Fruit fly (Drosophila melanogaster) whole organism, embryonic: ENCODE data around the gene Cyp4d1.

Experiments
- ATbp ChIP-seq: fragments of 200-800 bp; sonication (Bioruptor generic); optimal IDR thresholded peaks from 2 replicates; lab custom pipeline; 2017; ENCODE audit warnings: missing biosample characterization, mild to moderate bottlenecking, missing genetic modification characterization, missing genetic modification reagents
- CG10209 ChIP-seq: fragments of 200-800 bp; sonication (Bioruptor generic); optimal IDR thresholded peaks from 3 replicates; lab custom pipeline; 2017; ENCODE audit warnings: missing biosample characterization, mild to moderate bottlenecking, missing genetic modification characterization, missing genetic modification reagents
- CG11398 ChIP-seq: fragments of 200-800 bp; sonication (Bioruptor generic); optimal IDR thresholded peaks from 2 replicates; lab custom pipeline; 2016; ENCODE audit warnings: missing biosample characterization, missing genetic modification characterization
- CG11456 ChIP-seq: fragments of 200-800 bp; sonication (Bioruptor generic); IDR thresholded peaks from 3 replicates; pipeline ENCODE4 v1.3.6; 2022; ENCODE audit warnings: missing biosample characterization, missing genetic modification characterization
- CG11723 ChIP-seq: fragments of 200-800 bp; sonication (Bioruptor generic); optimal IDR thresholded peaks from 2 replicates; lab custom pipeline; 2017; ENCODE audit warnings: missing biosample characterization, mild to moderate bottlenecking, missing genetic modification characterization
- CG12391 ChIP-seq: fragments of 200-800 bp; sonication (Bioruptor generic); optimal IDR thresholded peaks from 3 replicates; lab custom pipeline; 2018; ENCODE audit warnings: missing biosample characterization, mild to moderate bottlenecking, missing genetic modification characterization, moderate library complexity
- CG13287 ChIP-seq: fragments of 200-800 bp; sonication (Bioruptor generic); IDR thresholded peaks from 2 replicates; pipeline ENCODE4 v1.3.6; 2022; ENCODE audit warnings: missing biosample characterization, missing genetic modification characterization; ENCODE audit not compliant: partially characterized antibody
- CG15269 ChIP-seq: fragments of 200-800 bp; sonication (Bioruptor generic); optimal IDR thresholded peaks from 2 replicates; lab custom pipeline; 2018; ENCODE audit warnings: missing biosample characterization, mild to moderate bottlenecking, missing genetic modification characterization, moderate library complexity
- CG16815 ChIP-seq: fragments of 200-800 bp; sonication (Bioruptor generic); optimal IDR thresholded peaks from 3 replicates; lab custom pipeline; 2017; ENCODE audit warnings: missing biosample characterization, mild to moderate bottlenecking, missing genetic modification characterization
- CG17385 ChIP-seq: fragments of 200-800 bp; sonication (Bioruptor generic); optimal IDR thresholded peaks from 3 replicates; lab custom pipeline; 2018; ENCODE audit warnings: missing biosample characterization, mild to moderate bottlenecking, missing genetic modification characterization
- CG18262 ChIP-seq: fragments of 200-800 bp; optimal IDR thresholded peaks from 3 replicates; lab custom pipeline; 2019; ENCODE audit warnings: missing biosample characterization, mild to moderate bottlenecking, missing genetic modification characterization, moderate library complexity
- CG30020 ChIP-seq: fragments of 200-800 bp; optimal IDR thresholded peaks from 2 replicates; lab custom pipeline; 2019; ENCODE audit warnings: missing biosample characterization, mild to moderate bottlenecking, missing genetic modification characterization, moderate library complexity
- CG32532 ChIP-seq: fragments of 200-800 bp; sonication (Bioruptor generic); IDR thresholded peaks from 2 replicates; pipeline ENCODE4 v1.3.6; 2022; ENCODE audit warnings: missing biosample characterization, missing genetic modification characterization
- CG3847 ChIP-seq: fragments of 200-800 bp; sonication (Bioruptor generic); IDR thresholded peaks from 2 replicates; pipeline ENCODE4 v1.3.6; 2022; ENCODE audit warnings: missing biosample characterization, missing genetic modification characterization
- CG6791 ChIP-seq: fragments of 200-800 bp; sonication (Bioruptor generic); IDR thresholded peaks from 3 replicates; pipeline ENCODE4 v1.3.6; 2022; ENCODE audit warnings: missing biosample characterization, missing genetic modification characterization; ENCODE audit not compliant: partially characterized antibody
- CG7963 ChIP-seq: fragments of 200-800 bp; sonication (Bioruptor generic); IDR thresholded peaks from 3 replicates; pipeline ENCODE4 v1.3.6; 2022; ENCODE audit warnings: missing biosample characterization, missing genetic modification characterization; ENCODE audit not compliant: partially characterized antibody
- CG9797 ChIP-seq: fragments of 200-800 bp; sonication (Bioruptor generic); optimal IDR thresholded peaks from 3 replicates; lab custom pipeline; 2018; ENCODE audit warnings: missing biosample characterization, mild to moderate bottlenecking, missing genetic modification characterization
- CG9932 ChIP-seq: fragments of 200-800 bp; sonication (Bioruptor generic); IDR thresholded peaks from 2 replicates; pipeline ENCODE4 v1.3.6; 2022; ENCODE audit warnings: missing biosample characterization, missing genetic modification characterization
- Dip3 ChIP-seq: fragments of 200-800 bp; sonication (Bioruptor generic); optimal IDR thresholded peaks from 3 replicates; lab custom pipeline; 2016; ENCODE audit warnings: missing biosample characterization, missing genetic modification characterization
- Drgx ChIP-seq: fragments of 200-800 bp; sonication (Bioruptor generic); IDR thresholded peaks from 2 replicates; pipeline ENCODE4 v1.3.6; 2022; ENCODE audit warnings: missing biosample characterization, missing genetic modification characterization
- Ets97D ChIP-seq: fragments of 200-800 bp; sonication (Bioruptor generic); optimal IDR thresholded peaks from 3 replicates; lab custom pipeline; 2016; ENCODE audit warnings: missing biosample characterization, missing genetic modification characterization
- Fer2 ChIP-seq: fragments of 200-800 bp; sonication (Bioruptor generic); optimal IDR thresholded peaks from 2 replicates; lab custom pipeline; 2018; ENCODE audit warnings: missing biosample characterization, mild to moderate bottlenecking, missing genetic modification characterization, moderate library complexity
- HLH3B ChIP-seq: fragments of 200-800 bp; sonication (Bioruptor generic); IDR thresholded peaks from 2 replicates; pipeline ENCODE4 v1.3.6; 2022; ENCODE audit warnings: missing biosample characterization, missing genetic modification characterization
- HLH4C ChIP-seq: fragments of 200-800 bp; sonication (Bioruptor generic); IDR thresholded peaks from 3 replicates; pipeline ENCODE4 v1.3.6; 2022; ENCODE audit warnings: missing biosample characterization, missing genetic modification characterization; ENCODE audit not compliant: partially characterized antibody
- Hr39 ChIP-seq: fragments of >200 bp; optimal IDR thresholded peaks from 2 replicates; lab custom pipeline; 2017
- Hr51 ChIP-seq, 2 experiments: fragments of 200-800 bp; sonication (Bioruptor generic); optimal IDR thresholded peaks; 2 replicates in 1 of 2; 3 replicates in 1 of 2; lab custom pipeline; 2016 to 2018; ENCODE audit warnings: missing biosample characterization in 2 of 2, missing genetic modification characterization in 2 of 2, mild to moderate bottlenecking in 1 of 2, moderate library complexity in 1 of 2
- Lhr ChIP-seq: fragments of 200-800 bp; sonication (Bioruptor generic); optimal IDR thresholded peaks from 3 replicates; lab custom pipeline; 2017; ENCODE audit warnings: mild to moderate bottlenecking, missing biosample characterization, missing genetic modification reagents, missing genetic modification characterization
- Mad ChIP-seq: fragments of 200-800 bp; sonication (Bioruptor generic); optimal IDR thresholded peaks from 2 replicates; lab custom pipeline; 2016; ENCODE audit warnings: missing biosample characterization, missing genetic modification characterization
- Sry-δ ChIP-seq: fragments of 200-800 bp; sonication (Bioruptor generic); optimal IDR thresholded peaks from 2 replicates; lab custom pipeline; 2016; ENCODE audit warnings: missing biosample characterization, missing genetic modification characterization
- Stat92E ChIP-seq, 3 experiments: fragments of >200 bp in 2 of 3; fragments of 200-800 bp in 1 of 3; sonication (Bioruptor generic) in 1 of 3; optimal IDR thresholded peaks; 2 replicates each; lab custom pipeline; 2017 to 2019; ENCODE audit warnings: missing biosample characterization in 3 of 3, missing genetic modification characterization in 3 of 3, mild to moderate bottlenecking in 1 of 3, moderate library complexity in 1 of 3
- Xbp1 ChIP-seq: fragments of 200-800 bp; sonication (Bioruptor generic); optimal IDR thresholded peaks from 3 replicates; lab custom pipeline; 2016; ENCODE audit warnings: missing biosample characterization, mild to moderate bottlenecking, missing genetic modification characterization
- bbx ChIP-seq: fragments of 200-800 bp; sonication (Bioruptor generic); IDR thresholded peaks from 2 replicates; pipeline ENCODE4 v1.3.6; 2022; ENCODE audit warnings: missing biosample characterization, missing genetic modification characterization; ENCODE audit not compliant: partially characterized antibody
- ci ChIP-seq: fragments of 200-800 bp; sonication (Bioruptor generic); IDR thresholded peaks from 3 replicates; pipeline ENCODE4 v1.3.6; 2022; ENCODE audit warnings: missing biosample characterization, missing genetic modification characterization
- crc ChIP-seq: fragments of 200-800 bp; sonication (Bioruptor generic); optimal IDR thresholded peaks from 2 replicates; lab custom pipeline; 2016; ENCODE audit warnings: missing biosample characterization, missing genetic modification characterization
- ftz-f1 ChIP-seq: fragments of 200-800 bp; sonication (Bioruptor generic); optimal IDR thresholded peaks from 2 replicates; lab custom pipeline; 2016; ENCODE audit warnings: missing biosample characterization, missing genetic modification characterization
- gfzf ChIP-seq: fragments of 200-800 bp; sonication (Bioruptor generic); optimal IDR thresholded peaks from 2 replicates; lab custom pipeline; 2016; ENCODE audit warnings: missing biosample characterization, mild to moderate bottlenecking, missing genetic modification characterization, moderate library complexity
- hb ChIP-seq: fragments of 200-800 bp; sonication (Bioruptor generic); IDR thresholded peaks from 3 replicates; pipeline ENCODE4 v1.3.6; 2022; ENCODE audit warnings: missing biosample characterization, missing genetic modification characterization; ENCODE audit not compliant: partially characterized antibody
- hbn ChIP-seq: fragments of 200-800 bp; sonication (Bioruptor generic); IDR thresholded peaks from 2 replicates; pipeline ENCODE4 v1.3.6; 2022; ENCODE audit warnings: missing biosample characterization, missing genetic modification characterization; ENCODE audit not compliant: partially characterized antibody
- ind ChIP-seq: fragments of 200-800 bp; sonication (Bioruptor generic); optimal IDR thresholded peaks from 3 replicates; lab custom pipeline; 2016; ENCODE audit warnings: missing biosample characterization, missing genetic modification characterization
- lbe ChIP-seq: fragments of 200-800 bp; sonication (Bioruptor generic); optimal IDR thresholded peaks from 2 replicates; lab custom pipeline; 2016; ENCODE audit warnings: missing biosample characterization, mild to moderate bottlenecking, missing genetic modification characterization
- sd ChIP-seq: fragments of 200-800 bp; sonication (Bioruptor generic); optimal IDR thresholded peaks from 3 replicates; lab custom pipeline; 2018; ENCODE audit warnings: missing biosample characterization, mild to moderate bottlenecking, missing genetic modification characterization, moderate library complexity
- slbo ChIP-seq: fragments of 200-800 bp; sonication (Bioruptor generic); IDR thresholded peaks from 2 replicates; pipeline ENCODE4 v1.3.6; 2022; ENCODE audit warnings: missing biosample characterization, missing genetic modification characterization
- sna ChIP-seq: fragments of 200-800 bp; sonication (Bioruptor generic); IDR thresholded peaks from 2 replicates; pipeline ENCODE4 v1.3.6; 2022; ENCODE audit warnings: missing biosample characterization, missing genetic modification characterization; ENCODE audit not compliant: partially characterized antibody
- sqz ChIP-seq: fragments of 200-800 bp; sonication (Bioruptor generic); optimal IDR thresholded peaks from 3 replicates; lab custom pipeline; 2018; ENCODE audit warnings: missing biosample characterization, mild to moderate bottlenecking, missing genetic modification characterization
- stwl ChIP-seq: fragments of 200-800 bp; sonication (Bioruptor generic); optimal IDR thresholded peaks from 3 replicates; lab custom pipeline; 2018; ENCODE audit warnings: missing biosample characterization, mild to moderate bottlenecking, missing genetic modification characterization, moderate library complexity
- trh ChIP-seq: fragments of 200-800 bp; sonication (Bioruptor generic); optimal IDR thresholded peaks from 2 replicates; lab custom pipeline; 2016; ENCODE audit warnings: missing biosample characterization, missing genetic modification characterization
- unc-4 ChIP-seq: fragments of 200-800 bp; sonication (Bioruptor generic); IDR thresholded peaks from 2 replicates; pipeline ENCODE4 v1.3.6; 2022; ENCODE audit warnings: missing biosample characterization, missing genetic modification characterization; ENCODE audit not compliant: partially characterized antibody
- vfl ChIP-seq: fragments of 200-800 bp; sonication (Bioruptor generic); optimal IDR thresholded peaks from 2 replicates; lab custom pipeline; 2016; ENCODE audit warnings: missing biosample characterization, missing genetic modification characterization
- zfh2 ChIP-seq: fragments of 200-800 bp; sonication (Bioruptor generic); optimal IDR thresholded peaks from 2 replicates; lab custom pipeline; 2016; ENCODE audit warnings: missing biosample characterization, missing genetic modification characterization

Cyp4d1 gene

DNA sequence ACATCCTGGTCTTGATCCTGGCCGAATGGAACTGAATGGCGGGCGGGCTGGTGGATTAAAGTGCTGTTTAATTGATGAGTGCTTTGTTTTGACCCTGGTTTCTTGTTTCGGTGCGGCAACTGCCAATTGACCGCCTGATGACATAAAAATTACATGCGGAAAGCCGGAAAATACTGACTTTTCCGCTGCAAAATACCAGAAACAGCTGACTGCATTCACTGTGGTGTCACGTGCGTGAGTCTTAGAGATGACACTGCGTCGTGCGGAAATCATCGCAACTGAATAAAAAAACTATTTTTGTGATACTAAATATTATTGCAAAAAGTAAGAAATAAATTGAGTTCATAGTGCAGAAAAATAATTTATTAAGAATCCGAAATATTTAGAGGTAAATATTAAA, 12.5 kb downstream of the Cyp4d1 start, which contains the start of gene bcn92 (continued):
- TF ChIP-seq CG6791 (GFP tag; lab: Robert Waterston, UW) (peak; percentile 95), CG10209 (peak; percentile 19), Drgx (GFP tag; lab: Robert Waterston, UW) (0 out of 2 replicates have a peak, but pooled peaks have one; percentile 8), Dip3 (GFP tag; lab: Kevin White, UChicago) (peak; percentile 23), slbo (GFP tag; lab: Robert Waterston, UW) (peak; percentile 76), CG3847 (peak; percentile 39), CG16815 (GFP tag; lab: Kevin White, UChicago) (no peak), CG12391 (tag; lab: Kevin White, UChicago) (peak; percentile 64), Hr39 (lab: Kevin White, UChicago) (no peak), ATbp (no peak), Fer2 (tag; lab: Kevin White, UChicago) (no peak), Xbp1 (GFP tag; lab: Kevin White, UChicago) (peak; percentile 62), sqz (GFP tag; lab: Kevin White, UChicago) (peak; percentile 19), zfh2 (GFP tag; lab: Kevin White, UChicago) (peak; percentile 29), HLH3B (peak; percentile 20; the same call in 1 of the 2 replicates), unc-4 (GFP tag; lab: Robert Waterston, UW) (peak; percentile 93), stwl (tag; lab: Kevin White, UChicago) (peak; percentile 34), CG7963 (GFP tag; lab: Robert Waterston, UW) (peak; percentile 82), Lhr (GFP tag; lab: Kevin White, UChicago) (no peak), vfl (GFP tag; lab: Kevin White, UChicago) (peak; percentile 33), ci (peak; percentile 35; the same call in 1 of the 3 replicates), CG9932 (GFP tag; lab: Robert Waterston, UW) (peak; percentile 84), trh (GFP tag; lab: Kevin White, UChicago) (no peak), Ets97D (GFP tag; lab: Kevin White, UChicago) (peak; percentile 48), gfzf (peak; percentile 69), lbe (peak; percentile 23), HLH4C (GFP tag; lab: Robert Waterston, UW) (peak; percentile 87), crc (peak; percentile 6), Mad (GFP tag; lab: Kevin White, UChicago) (peak; percentile 39), Sry-δ (peak; percentile 90), CG32532 (GFP tag; lab: Robert Waterston, UW) (peak; percentile 61), Stat92E (GFP tag; optimal IDR thresholded peaks at IDR 0.05; lab: Kevin White, UChicago) (no peak), CG13287 (GFP tag; lab: Robert Waterston, UW) (peak; percentile 96), CG15269 (tag; lab: Kevin White, UChicago) (peak; percentile 43), Hr51 (GFP tag; optimal IDR thresholded peaks at IDR 0.05; lab: Kevin White, UChicago) (peak in 1 of 2 experiments; percentile 17), CG30020 (tag; lab: Kevin White, UChicago) (peak; percentile 26), ftz-f1 (GFP tag; lab: Kevin White, UChicago) (peak; percentile 48), hbn (GFP tag; lab: Robert Waterston, UW) (peak; percentile 96), CG18262 (peak; percentile 19), hb (peak; percentile 87), bbx (GFP tag; lab: Robert Waterston, UW) (peak; percentile 97), CG9797 (GFP tag; lab: Kevin White, UChicago) (peak; percentile 80), ind (GFP tag; lab: Kevin White, UChicago) (peak; percentile 46), CG17385 (GFP tag; lab: Kevin White, UChicago) (peak; percentile 6), CG11398 (GFP tag; lab: Kevin White, UChicago) (no peak), CG11723 (GFP tag; lab: Kevin White, UChicago) (no peak), sna (GFP tag; lab: Robert Waterston, UW) (peak; percentile 93), CG11456 (GFP tag; lab: Robert Waterston, UW) (0 out of 3 replicates have a peak, but pooled peaks have one; percentile 46), sd (tag; lab: Kevin White, UChicago) (peak; percentile 37)
